In the genomic region with DNA sequence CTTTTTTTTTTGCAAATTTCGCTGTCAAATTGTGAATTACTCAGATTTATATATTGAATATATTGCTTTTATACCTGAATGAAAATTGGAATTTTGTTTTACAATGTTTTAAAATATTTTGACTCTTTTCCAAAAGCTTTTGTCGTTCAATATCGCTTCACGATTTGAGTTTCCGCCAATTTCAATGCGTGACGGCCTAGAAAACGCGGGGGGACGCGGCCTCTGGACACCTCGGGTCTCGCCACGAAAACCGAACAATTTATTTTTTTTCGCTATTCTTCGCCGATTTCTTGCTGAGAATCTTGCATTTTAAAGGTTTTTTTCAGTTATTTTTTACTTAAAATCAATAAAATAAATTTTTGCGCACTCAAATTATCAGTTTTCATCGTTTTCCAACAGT, we compare ENCODE assay signal across 4 worm cellular contexts.
TF ChIP-seq lines count a peak whose summit lies in the region.

A gene (plus strand): TSS at position 243 of the 400 bp plus-strand sequence.

TF ChIP-seq in whole organism, L2 larva, 48 proteins besides CTCF, POLR2A, EP300 and RAD21 (continues in another document):
- TF ChIP-seq sma-3 (GFP tag; optimal IDR thresholded peaks at IDR 0.05; lab: Kevin White, UChicago): peak; percentile 64
- TF ChIP-seq ztf-1 (GFP tag; conservative IDR thresholded peaks at IDR 0.05; lab: Robert Waterston, UW): no peak
- peak; percentile 10 for TF ChIP-seq ZK546.5 (tag; optimal IDR thresholded peaks at IDR 0.05; lab: Kevin White, UChicago)
- peak; percentile 41 for TF ChIP-seq snpc-4 (tag; optimal IDR thresholded peaks at IDR 0.05; lab: Kevin White, UChicago)
- TF ChIP-seq unc-62 (GFP tag; optimal IDR thresholded peaks at IDR 0.05; lab: Kevin White, UChicago): no peak
- TF ChIP-seq nhr-25 (tag; optimal IDR thresholded peaks at IDR 0.05; lab: Kevin White, UChicago): peak; percentile 65
- TF ChIP-seq lsy-2 (tag; optimal IDR thresholded peaks at IDR 0.05; lab: Kevin White, UChicago): peak; percentile 49 to 88
- no peak for TF ChIP-seq mbf-1 (tag; optimal IDR thresholded peaks at IDR 0.05; lab: Kevin White, UChicago)
- TF ChIP-seq Y55F3AM.14 (GFP tag; optimal IDR thresholded peaks at IDR 0.05; lab: Kevin White, UChicago): no peak
- TF ChIP-seq nhr-237 (tag; optimal IDR thresholded peaks at IDR 0.05; lab: Kevin White, UChicago): no peak
- no peak for TF ChIP-seq dmd-4 (tag; optimal IDR thresholded peaks at IDR 0.05; lab: Kevin White, UChicago)
- TF ChIP-seq C34F6.9 (tag; optimal IDR thresholded peaks at IDR 0.05; lab: Kevin White, UChicago): peak; percentile 79
- peak; percentile 55 for TF ChIP-seq lin-11 (tag; optimal IDR thresholded peaks at IDR 0.05; lab: Kevin White, UChicago)
- TF ChIP-seq gmeb-1 (tag; optimal IDR thresholded peaks at IDR 0.05; lab: Kevin White, UChicago): peak; percentile 91
- TF ChIP-seq F13H6.1 (tag; optimal IDR thresholded peaks at IDR 0.05; lab: Kevin White, UChicago): peak; percentile 67
- no peak for TF ChIP-seq elt-1 (tag; optimal IDR thresholded peaks at IDR 0.05; lab: Kevin White, UChicago)
- peak; percentile 40 for TF ChIP-seq sem-4 (tag; optimal IDR thresholded peaks at IDR 0.05; lab: Kevin White, UChicago)
- TF ChIP-seq mab-5 (tag; optimal IDR thresholded peaks at IDR 0.05; lab: Kevin White, UChicago): peak; percentile 66
- TF ChIP-seq ztf-4 (tag; optimal IDR thresholded peaks at IDR 0.05; lab: Kevin White, UChicago): peak; percentile 13
- TF ChIP-seq nhr-129 (tag; optimal IDR thresholded peaks at IDR 0.05; lab: Kevin White, UChicago): peak; percentile 59
- TF ChIP-seq crh-2 (tag; optimal IDR thresholded peaks at IDR 0.05; lab: Kevin White, UChicago): peak; percentile 83
- TF ChIP-seq ama-1 (optimal IDR thresholded peaks at IDR 0.05; lab: Kevin White, UChicago): no peak

TF ChIP-seq in whole organism, L4 larva, 104 proteins besides CTCF, POLR2A, EP300 and RAD21 (continues in another document):
- TF ChIP-seq nhr-77 (tag; optimal IDR thresholded peaks at IDR 0.05; lab: Kevin White, UChicago) (peak; percentile 87), hlh-30 (tag; optimal IDR thresholded peaks at IDR 0.05; lab: Kevin White, UChicago; ENCODE audit: insufficient read depth) (peak; percentile 79), ceh-20 (GFP tag; IDR thresholded peaks at IDR 0.05; lab: Robert Waterston, UW) (peak; percentile 68), mxl-3 (GFP tag; optimal IDR thresholded peaks at IDR 0.05; lab: Kevin White, UChicago) (peak; percentile 22), fos-1 (tag; optimal IDR thresholded peaks at IDR 0.05; lab: Kevin White, UChicago) (no peak), lin-38 (GFP tag; IDR thresholded peaks at IDR 0.05; lab: Robert Waterston, UW) (peak; percentile 79), daf-16 (GFP tag; optimal IDR thresholded peaks at IDR 0.05; lab: Kevin White, UChicago) (no peak), daf-16 (tag; optimal IDR thresholded peaks at IDR 0.05; lab: Kevin White, UChicago) (peak; percentile 45), mep-1 (tag; optimal IDR thresholded peaks at IDR 0.05; lab: Kevin White, UChicago) (peak; percentile 71), daf-8 (GFP tag; IDR thresholded peaks at IDR 0.05; lab: Robert Waterston, UW) (no peak), unc-62 (GFP tag; optimal IDR thresholded peaks at IDR 0.05 in 1 of 2; lab: Kevin White, UChicago) (peak in 1 of 2 experiments; percentile 57), unc-62 (tag; optimal IDR thresholded peaks at IDR 0.05; lab: Kevin White, UChicago) (no peak), nhr-6 (tag; optimal IDR thresholded peaks at IDR 0.05; lab: Kevin White, UChicago) (peak; percentile 88), fkh-10 (GFP tag; optimal IDR thresholded peaks at IDR 0.05; lab: Kevin White, UChicago) (peak; percentile 64), dmd-8 (GFP tag; IDR thresholded peaks at IDR 0.05; lab: Robert Waterston, UW) (no peak), hlh-11 (tag; optimal IDR thresholded peaks at IDR 0.05; lab: Kevin White, UChicago) (peak; percentile 45), nhr-76 (tag; optimal IDR thresholded peaks at IDR 0.05; lab: Kevin White, UChicago) (no peak), pqm-1 (tag; optimal IDR thresholded peaks at IDR 0.05; lab: Kevin White, UChicago) (no peak), ama-1 (optimal IDR thresholded peaks at IDR 0.05; lab: Kevin White, UChicago) (peak; percentile 60), vab-7 (GFP tag; IDR thresholded peaks at IDR 0.05; lab: Robert Waterston, UW) (0 out of 2 replicates have a peak, but pooled peaks have one; percentile 8), lin-15B (tag; optimal IDR thresholded peaks at IDR 0.05; lab: Kevin White, UChicago) (no peak), nhr-237 (tag; optimal IDR thresholded peaks at IDR 0.05; lab: Kevin White, UChicago) (no peak), hmg-1.1 (GFP tag; IDR thresholded peaks at IDR 0.05; lab: Robert Waterston, UW) (peak; percentile 64)

TF ChIP-seq in whole organism, late embryonic, 69 proteins besides CTCF, POLR2A, EP300 and RAD21 (continues in another document):
- TF ChIP-seq fax-1 (tag; optimal IDR thresholded peaks at IDR 0.05; lab: Kevin White, UChicago) (peak; percentile 60), ceh-22 (tag; optimal IDR thresholded peaks at IDR 0.05; lab: Kevin White, UChicago) (no peak), gmeb-2 (tag; optimal IDR thresholded peaks at IDR 0.05; lab: Kevin White, UChicago) (peak; percentile 13), pha-4 (tag; optimal IDR thresholded peaks at IDR 0.05; lab: Kevin White, UChicago) (no peak), ceh-18 (tag; optimal IDR thresholded peaks at IDR 0.05; lab: Kevin White, UChicago) (peak; percentile 15), unc-86 (tag; optimal IDR thresholded peaks at IDR 0.05; lab: Kevin White, UChicago) (peak; percentile 5), ceh-6 (GFP tag; optimal IDR thresholded peaks at IDR 0.05; lab: Kevin White, UChicago) (no peak), ttx-3 (tag; optimal IDR thresholded peaks at IDR 0.05; lab: Kevin White, UChicago) (no peak), ama-1 (optimal IDR thresholded peaks at IDR 0.05; lab: Kevin White, UChicago) (no peak), pax-1 (tag; optimal IDR thresholded peaks at IDR 0.05; lab: Kevin White, UChicago) (no peak), F13H6.1 (tag; optimal IDR thresholded peaks at IDR 0.05; lab: Kevin White, UChicago) (peak; percentile 39), C08G9.2 (tag; optimal IDR thresholded peaks at IDR 0.05; lab: Kevin White, UChicago) (peak; percentile 86), hlh-15 (tag; optimal IDR thresholded peaks at IDR 0.05; lab: Kevin White, UChicago) (no peak), unc-55 (GFP tag; optimal IDR thresholded peaks at IDR 0.05; lab: Kevin White, UChicago) (no peak), unc-3 (GFP tag; conservative IDR thresholded peaks at IDR 0.05; lab: Robert Waterston, UW) (0 out of 2 replicates have a peak, but pooled peaks have one; percentile 22), unc-3 (tag; optimal IDR thresholded peaks at IDR 0.05; lab: Kevin White, UChicago) (no peak), hlh-6 (tag; optimal IDR thresholded peaks at IDR 0.05; lab: Kevin White, UChicago) (no peak), ceh-14 (tag; optimal IDR thresholded peaks at IDR 0.05; lab: Kevin White, UChicago) (peak; percentile 27), K09A11.1 (tag; optimal IDR thresholded peaks at IDR 0.05; lab: Kevin White, UChicago; ENCODE audit: insufficient read depth) (no peak), ref-2 (tag; optimal IDR thresholded peaks at IDR 0.05; lab: Kevin White, UChicago) (peak; percentile 41), hlh-8 (tag; optimal IDR thresholded peaks at IDR 0.05; lab: Kevin White, UChicago) (peak; percentile 76), zip-5 (tag; optimal IDR thresholded peaks at IDR 0.05; lab: Kevin White, UChicago) (peak; percentile 54), pat-9 (tag; optimal IDR thresholded peaks at IDR 0.05; lab: Kevin White, UChicago) (no peak), ceh-31 (tag; optimal IDR thresholded peaks at IDR 0.05; lab: Kevin White, UChicago) (peak; percentile 92)

TF ChIP-seq in whole organism, mixed stage, embryonic, 35 proteins besides CTCF, POLR2A, EP300 and RAD21:
- peak; percentile 64 for TF ChIP-seq lsy-2 (tag; optimal IDR thresholded peaks at IDR 0.05; lab: Kevin White, UChicago)
- no peak for TF ChIP-seq unc-62 (GFP tag; optimal IDR thresholded peaks at IDR 0.05; lab: Kevin White, UChicago)
- peak; percentile 41 for TF ChIP-seq mls-2 (tag; optimal IDR thresholded peaks at IDR 0.05; lab: Kevin White, UChicago)
- no peak for TF ChIP-seq unc-120 (tag; optimal IDR thresholded peaks at IDR 0.05; lab: Kevin White, UChicago; ENCODE audit: poor library complexity, severe bottlenecking)
- peak; percentile 55 for TF ChIP-seq sptf-1 (tag; optimal IDR thresholded peaks at IDR 0.05; lab: Kevin White, UChicago)
- TF ChIP-seq hlh-1 (tag; optimal IDR thresholded peaks at IDR 0.05; lab: Kevin White, UChicago): no peak
- no peak for TF ChIP-seq drap-1 (GFP tag; optimal IDR thresholded peaks at IDR 0.05; lab: Kevin White, UChicago)
- TF ChIP-seq ceh-39 (tag; optimal IDR thresholded peaks at IDR 0.05; lab: Kevin White, UChicago): peak; percentile 16
- TF ChIP-seq ces-1 (GFP tag; optimal IDR thresholded peaks at IDR 0.05; lab: Kevin White, UChicago): peak; percentile 50
- TF ChIP-seq nhr-237 (tag; optimal IDR thresholded peaks at IDR 0.05; lab: Kevin White, UChicago): peak; percentile 75
- TF ChIP-seq bed-3 (GFP tag; optimal IDR thresholded peaks at IDR 0.05; lab: Kevin White, UChicago): no peak
- TF ChIP-seq nhr-12 (tag; optimal IDR thresholded peaks at IDR 0.05; lab: Kevin White, UChicago): no peak
- TF ChIP-seq zip-8 (tag; optimal IDR thresholded peaks at IDR 0.05; lab: Kevin White, UChicago): no peak
- TF ChIP-seq mep-1 (tag; optimal IDR thresholded peaks at IDR 0.05; lab: Kevin White, UChicago): peak; percentile 67
- no peak for TF ChIP-seq ztf-11 (tag; optimal IDR thresholded peaks at IDR 0.05; lab: Kevin White, UChicago)
- peak; percentile 3 for TF ChIP-seq nhr-2 (tag; optimal IDR thresholded peaks at IDR 0.05; lab: Kevin White, UChicago)
- no peak for TF ChIP-seq cnd-1 (tag; optimal IDR thresholded peaks at IDR 0.05; lab: Kevin White, UChicago)
- TF ChIP-seq flh-1 (GFP tag; optimal IDR thresholded peaks at IDR 0.05; lab: Kevin White, UChicago): no peak
- TF ChIP-seq sem-2 (GFP tag; optimal IDR thresholded peaks at IDR 0.05; lab: Kevin White, UChicago): no peak
- TF ChIP-seq lin-13 (tag; optimal IDR thresholded peaks at IDR 0.05; lab: Kevin White, UChicago): peak; percentile 71
- no peak for TF ChIP-seq lin-32 (GFP tag; optimal IDR thresholded peaks at IDR 0.05; lab: Kevin White, UChicago)
